Worm (Caenorhabditis elegans) whole organism, young adult: Measurements from ENCODE around the gene F02H6.6.

Experiments used
- B0336.3 ChIP-seq: fragments of 200-800 bp; sonication (Bioruptor generic); IDR thresholded peaks from 2 replicates; pipeline ENCODE4 v1.3.6; 2022; ENCODE audit warnings: missing genetic modification characterization, missing compliant biosample characterization
- C06A6.2 ChIP-seq: fragments of 200-800 bp; sonication (Bioruptor generic); conservative IDR thresholded peaks from 2 replicates; pipeline ENCODE4 v1.3.6; 2022; ENCODE audit warnings: missing genetic modification characterization, missing compliant biosample characterization
- C17E4.6 ChIP-seq: fragments of 200-800 bp; sonication (Bioruptor generic); IDR thresholded peaks from 2 replicates; pipeline ENCODE4 v1.3.6; 2022; ENCODE audit warnings: missing genetic modification reagents, missing genetic modification characterization, missing compliant biosample characterization
- F39B2.1 ChIP-seq: fragments of 200-800 bp; sonication (Bioruptor generic); IDR thresholded peaks from 2 replicates; pipeline ENCODE4 v1.3.6; 2022; ENCODE audit warnings: missing genetic modification reagents, missing genetic modification characterization, missing compliant biosample characterization
- F57C9.4 ChIP-seq: sonication (generic microtip); optimal IDR thresholded peaks from 2 replicates; lab custom pipeline; 2017; ENCODE audit warnings: mild to moderate bottlenecking, missing genetic modification characterization, missing compliant biosample characterization
- T07F8.4 ChIP-seq: sonication (generic microtip); optimal IDR thresholded peaks from 2 replicates; lab custom pipeline; 2016; ENCODE audit warnings: mild to moderate bottlenecking, missing genetic modification characterization, moderate library complexity, missing compliant biosample characterization
- Y56A3A.18 ChIP-seq: fragments of 200-800 bp; sonication (Bioruptor generic); IDR thresholded peaks from 2 replicates; pipeline ENCODE4 v1.3.6; 2022; ENCODE audit warnings: missing genetic modification reagents, missing genetic modification characterization, missing compliant biosample characterization
- Y67H2A.10 ChIP-seq: fragments of 200-800 bp; sonication (Bioruptor generic); conservative IDR thresholded peaks from 2 replicates; pipeline ENCODE4 v1.3.6; 2022; ENCODE audit warnings: missing genetic modification reagents, missing genetic modification characterization, missing compliant biosample characterization
- Y79H2A.3 ChIP-seq: fragments of 200-800 bp; sonication (Bioruptor generic); conservative IDR thresholded peaks from 2 replicates; pipeline ENCODE4 v1.3.6; 2022; ENCODE audit warnings: missing genetic modification reagents, missing genetic modification characterization, missing compliant biosample characterization
- atf-7 ChIP-seq: sonication (generic microtip); optimal IDR thresholded peaks from 2 replicates; lab custom pipeline; 2017; ENCODE audit warnings: mild to moderate bottlenecking, missing genetic modification characterization, missing compliant biosample characterization
- attf-6 ChIP-seq: fragments of 200-800 bp; sonication (Bioruptor generic); IDR thresholded peaks from 2 replicates; pipeline ENCODE4 v1.3.6; 2022; ENCODE audit warnings: missing genetic modification reagents, missing genetic modification characterization, missing compliant biosample characterization
- bed-1 ChIP-seq: fragments of 200-800 bp; sonication (Bioruptor generic); IDR thresholded peaks from 2 replicates; pipeline ENCODE4 v1.3.6; 2022; ENCODE audit warnings: missing genetic modification reagents, missing genetic modification characterization, missing compliant biosample characterization
- die-1 ChIP-seq: sonication (generic microtip); optimal IDR thresholded peaks from 2 replicates; lab custom pipeline; 2016; ENCODE audit warnings: missing genotype, mild to moderate bottlenecking, missing genetic modification characterization, missing compliant biosample characterization
- dox-1 ChIP-seq: fragments of 200-800 bp; sonication (Bioruptor generic); IDR thresholded peaks from 2 replicates; pipeline ENCODE4 v1.3.6; 2022; ENCODE audit warnings: missing genetic modification reagents, missing genetic modification characterization, missing compliant biosample characterization
- dpff-1 ChIP-seq: sonication (generic microtip); optimal IDR thresholded peaks from 2 replicates; lab custom pipeline; 2017; ENCODE audit warnings: mild to moderate bottlenecking, missing genetic modification characterization, missing compliant biosample characterization
- egrh-3 ChIP-seq: fragments of 200-800 bp; sonication (Bioruptor generic); IDR thresholded peaks from 2 replicates; pipeline ENCODE4 v1.3.6; 2022; ENCODE audit warnings: missing genetic modification reagents, missing genetic modification characterization, missing compliant biosample characterization
- hlh-12 ChIP-seq: sonication (generic microtip); optimal IDR thresholded peaks from 2 replicates; lab custom pipeline; 2016; ENCODE audit warnings: missing genetic modification characterization, missing compliant biosample characterization
- hmg-1.2 ChIP-seq: fragments of 200-800 bp; sonication (Bioruptor generic); IDR thresholded peaks from 2 replicates; pipeline ENCODE4 v1.3.6; 2022; ENCODE audit warnings: missing genetic modification reagents, missing genetic modification characterization, missing compliant biosample characterization
- hsf-1 ChIP-seq: fragments of 200-800 bp; sonication (Bioruptor generic); IDR thresholded peaks from 2 replicates; pipeline ENCODE4 v1.3.6; 2022; ENCODE audit warnings: missing genetic modification reagents, missing genetic modification characterization, missing compliant biosample characterization
- let-607 ChIP-seq, 2 experiments: fragments of 200-800 bp in 1 of 2; sonication (Bioruptor generic) in 1 of 2; sonication (generic microtip) in 1 of 2; optimal IDR thresholded peaks; 2 replicates each; lab custom pipeline; 2016 to 2018; ENCODE audit warnings: mild to moderate bottlenecking in 2 of 2, missing compliant biosample characterization in 2 of 2, missing genetic modification characterization in 2 of 2, moderate library complexity in 2 of 2, missing genotype in 1 of 2
- lin-40 ChIP-seq: sonication (generic microtip); optimal IDR thresholded peaks from 2 replicates; lab custom pipeline; 2016; ENCODE audit warnings: missing genetic modification characterization, mild to moderate bottlenecking, missing compliant biosample characterization, missing genotype, missing genetic modification reagents
- lsy-27 ChIP-seq: sonication (generic microtip); optimal IDR thresholded peaks from 2 replicates; lab custom pipeline; 2017; ENCODE audit warnings: missing genetic modification characterization, mild to moderate bottlenecking, missing compliant biosample characterization, antibody characterized with exemption, missing genotype, borderline replicate concordance; ENCODE audit not compliant: insufficient read depth
- nfya-1 ChIP-seq: sonication (generic microtip); optimal IDR thresholded peaks from 2 replicates; lab custom pipeline; 2017; ENCODE audit warnings: antibody characterized with exemption, missing compliant biosample characterization, missing genetic modification characterization, borderline replicate concordance; ENCODE audit not compliant: insufficient read depth
- nfyb-1 ChIP-seq: fragments of 200-800 bp; sonication (Bioruptor generic); IDR thresholded peaks from 2 replicates; pipeline ENCODE4 v1.3.6; 2022; ENCODE audit warnings: missing genetic modification reagents, missing genetic modification characterization, missing compliant biosample characterization
- nhr-90 ChIP-seq: sonication (generic microtip); optimal IDR thresholded peaks from 2 replicates; lab custom pipeline; 2016; ENCODE audit warnings: missing genotype, mild to moderate bottlenecking, missing genetic modification characterization, missing compliant biosample characterization
- pbrm-1 ChIP-seq: fragments of 200-800 bp; sonication (Bioruptor generic); IDR thresholded peaks from 2 replicates; pipeline ENCODE4 v1.3.6; 2022; ENCODE audit warnings: missing genetic modification reagents, missing genetic modification characterization, missing compliant biosample characterization
- repo-1 ChIP-seq: sonication (generic microtip); optimal IDR thresholded peaks from 2 replicates; lab custom pipeline; 2017; ENCODE audit warnings: mild to moderate bottlenecking, missing genetic modification characterization, missing compliant biosample characterization
- sea-2 ChIP-seq: fragments of 200-800 bp; sonication (Bioruptor generic); IDR thresholded peaks from 2 replicates; pipeline ENCODE4 v1.3.6; 2022; ENCODE audit warnings: missing genetic modification characterization, missing compliant biosample characterization
- snpc-1.1 ChIP-seq: sonication (generic microtip); optimal IDR thresholded peaks from 2 replicates; lab custom pipeline; 2017; ENCODE audit warnings: missing genetic modification characterization, mild to moderate bottlenecking, missing compliant biosample characterization, antibody characterized with exemption, moderate library complexity, missing genotype, missing genetic modification reagents; ENCODE audit not compliant: insufficient read depth
- snpc-3.4 ChIP-seq: sonication (generic microtip); optimal IDR thresholded peaks from 2 replicates; lab custom pipeline; 2017; ENCODE audit warnings: missing genetic modification characterization, mild to moderate bottlenecking, missing compliant biosample characterization, antibody characterized with exemption, moderate library complexity, missing genotype, missing genetic modification reagents
- snpc-4 ChIP-seq, 5 experiments: fragments of 150-350 bp in 1 of 5; sonication (generic microtip) in 4 of 5; optimal IDR thresholded peaks; 2 replicates each; lab custom pipeline; 2014 to 2018; ENCODE audit warnings: missing genetic modification characterization in 5 of 5, missing biosample characterization in 3 of 5, antibody characterized with exemption in 2 of 5, mild to moderate bottlenecking in 2 of 5, missing compliant biosample characterization in 2 of 5, missing genotype in 2 of 5, moderate library complexity in 2 of 5, missing genetic modification reagents in 1 of 5
- tbx-9 ChIP-seq: sonication (generic microtip); optimal IDR thresholded peaks from 2 replicates; lab custom pipeline; 2016; ENCODE audit warnings: borderline replicate concordance, missing genetic modification characterization, inconsistent platforms, missing compliant biosample characterization
- tlf-1 ChIP-seq: fragments of 200-800 bp; sonication (Bioruptor generic); optimal IDR thresholded peaks from 2 replicates; lab custom pipeline; 2018; ENCODE audit warnings: mild to moderate bottlenecking, missing genetic modification characterization, missing compliant biosample characterization
- ztf-18 ChIP-seq: sonication (generic microtip); optimal IDR thresholded peaks from 2 replicates; lab custom pipeline; 2016; ENCODE audit warnings: missing genotype, mild to moderate bottlenecking, missing genetic modification characterization, missing compliant biosample characterization
- ztf-3 ChIP-seq: fragments of 200-800 bp; sonication (Bioruptor generic); optimal IDR thresholded peaks from 2 replicates; lab custom pipeline; 2018; ENCODE audit warnings: mild to moderate bottlenecking, missing genetic modification characterization, missing compliant biosample characterization

The F02H6.6 gene

ce11 chrIV:14241382-14242122 is 10.9 kb upstream of the F02H6.6 start, which contains the start of gene Y64G10A.10:
Gene Y64G10A.10 (minus strand): TSS chrIV:14241432.
- TF ChIP-seq repo-1 (tag; lab: Kevin White, UChicago): no peak
- no peak for TF ChIP-seq bed-1 (GFP tag; lab: Robert Waterston, UW)
- TF ChIP-seq snpc-4 (GFP tag; optimal IDR thresholded peaks at IDR 0.05; lab: Kevin White, UChicago): no peak
- TF ChIP-seq snpc-4 (tag; optimal IDR thresholded peaks at IDR 0.05; lab: Kevin White, UChicago): peak in 2 of 4 experiments; percentile 19 to 45
- TF ChIP-seq nfya-1 (tag; lab: Kevin White, UChicago): no peak
- TF ChIP-seq lin-40 (tag; lab: Kevin White, UChicago): no peak
- TF ChIP-seq egrh-3 (GFP tag; lab: Robert Waterston, UW): no peak
- TF ChIP-seq hsf-1 (GFP tag; lab: Robert Waterston, UW): no peak
- TF ChIP-seq die-1 (tag; lab: Kevin White, UChicago): no peak
- no peak for TF ChIP-seq Y79H2A.3 (GFP tag; lab: Robert Waterston, UW)
- TF ChIP-seq F39B2.1: no peak
- TF ChIP-seq snpc-3.4 (tag; lab: Kevin White, UChicago): no peak
- TF ChIP-seq attf-6 (GFP tag; lab: Robert Waterston, UW): peak; percentile 56
- no peak for TF ChIP-seq C17E4.6 (GFP tag; lab: Robert Waterston, UW)
- no peak for TF ChIP-seq sea-2

- TF ChIP-seq hmg-1.2 (GFP tag; lab: Robert Waterston, UW): peak; percentile 49
- TF ChIP-seq snpc-4 (GFP tag; optimal IDR thresholded peaks at IDR 0.05; lab: Kevin White, UChicago): peak; percentile 8
- TF ChIP-seq snpc-4 (tag; optimal IDR thresholded peaks at IDR 0.05; lab: Kevin White, UChicago): peak; percentile 62 to 96 (median 71)
- peak; percentile 85 for TF ChIP-seq attf-6 (GFP tag; lab: Robert Waterston, UW)
- TF ChIP-seq snpc-1.1 (tag; lab: Kevin White, UChicago): peak; percentile 77
- TF ChIP-seq, all 124 proteins: peak for 4; not testable (repeated sequence) for 120
Observed at ce11 chrIV:14240173-14240572, 9.5 kb upstream of the F02H6.6 start.

ce11 chrIV:14238976-14239375 is 8.3 kb upstream of the F02H6.6 start, which contains the start of gene Y64G10A.1:
Gene Y64G10A.1 (minus strand): TSS chrIV:14239076.
- no peak for TF ChIP-seq C06A6.2 (GFP tag; lab: Robert Waterston, UW)
- no peak for TF ChIP-seq ztf-3 (GFP tag; lab: Kevin White, UChicago)
- no peak for TF ChIP-seq hlh-12 (tag; lab: Kevin White, UChicago)
- no peak for TF ChIP-seq nfyb-1
- TF ChIP-seq T07F8.4 (tag; lab: Kevin White, UChicago): no peak
- no peak for TF ChIP-seq tlf-1 (GFP tag; lab: Kevin White, UChicago)
- no peak for TF ChIP-seq pbrm-1
- TF ChIP-seq dpff-1 (tag; lab: Kevin White, UChicago): no peak
- TF ChIP-seq Y67H2A.10 (GFP tag; lab: Robert Waterston, UW): no peak
- no peak for TF ChIP-seq nhr-90 (tag; lab: Kevin White, UChicago)
- no peak for TF ChIP-seq tbx-9 (tag; lab: Kevin White, UChicago)
- no peak for TF ChIP-seq attf-6 (GFP tag; lab: Robert Waterston, UW)
- no peak for TF ChIP-seq F57C9.4
- no peak for TF ChIP-seq ztf-18
- no peak for TF ChIP-seq lsy-27 (tag; lab: Kevin White, UChicago)
- TF ChIP-seq B0336.3 (GFP tag; lab: Robert Waterston, UW): no peak
- TF ChIP-seq atf-7 (tag; lab: Kevin White, UChicago): no peak
- no peak for TF ChIP-seq Y56A3A.18 (GFP tag; lab: Robert Waterston, UW)
- no peak for TF ChIP-seq let-607 (tag; optimal IDR thresholded peaks at IDR 0.05; lab: Kevin White, UChicago)
- TF ChIP-seq dox-1 (GFP tag; lab: Robert Waterston, UW): no peak
